Fruit fly (Drosophila melanogaster) whole organism, embryonic: ENCODE measurements around the gene prtp.
A peak's percentile ranks its signal among the peaks of the same experiment; 100 is the strongest.

Experiments used
- Ada2b ChIP-seq: fragments of 200-800 bp; sonication (Bioruptor generic); IDR thresholded peaks from 2 replicates; pipeline ENCODE4 v1.3.6; 2022; ENCODE audit warnings: missing biosample characterization, missing genetic modification characterization
- Aef1 ChIP-seq: fragments of 200-800 bp; sonication (Bioruptor generic); IDR thresholded peaks from 3 replicates; pipeline ENCODE4 v1.3.6; 2022; ENCODE audit warnings: missing biosample characterization, missing genetic modification characterization
- CG10267 ChIP-seq: fragments of 200-800 bp; sonication (Bioruptor generic); optimal IDR thresholded peaks from 2 replicates; lab custom pipeline; 2018; ENCODE audit warnings: missing biosample characterization, mild to moderate bottlenecking, missing genetic modification characterization, moderate library complexity
- CG11398 ChIP-seq: fragments of 200-800 bp; sonication (Bioruptor generic); optimal IDR thresholded peaks from 2 replicates; lab custom pipeline; 2016; ENCODE audit warnings: missing biosample characterization, missing genetic modification characterization
- CG11504 ChIP-seq: fragments of 200-800 bp; sonication (Bioruptor generic); optimal IDR thresholded peaks from 3 replicates; lab custom pipeline; 2019; ENCODE audit warnings: missing biosample characterization, mild to moderate bottlenecking, missing genetic modification characterization, moderate library complexity
- CG1233 ChIP-seq: fragments of 200-800 bp; sonication (Bioruptor generic); optimal IDR thresholded peaks from 4 replicates; lab custom pipeline; 2018; ENCODE audit warnings: missing biosample characterization, mild to moderate bottlenecking, missing genetic modification characterization
- CG12659 ChIP-seq: fragments of 200-800 bp; sonication (Bioruptor generic); optimal IDR thresholded peaks from 3 replicates; lab custom pipeline; 2017; ENCODE audit warnings: mild to moderate bottlenecking, missing biosample characterization, missing genetic modification reagents, missing genetic modification characterization
- CG13287 ChIP-seq: fragments of 200-800 bp; sonication (Bioruptor generic); IDR thresholded peaks from 2 replicates; pipeline ENCODE4 v1.3.6; 2022; ENCODE audit warnings: missing biosample characterization, missing genetic modification characterization; ENCODE audit not compliant: partially characterized antibody
- CG13624 ChIP-seq: fragments of 200-800 bp; sonication (Bioruptor generic); optimal IDR thresholded peaks from 2 replicates; lab custom pipeline; 2016; ENCODE audit warnings: missing biosample characterization, missing genetic modification characterization
- CG15601 ChIP-seq: fragments of 200-800 bp; sonication (Bioruptor generic); optimal IDR thresholded peaks from 3 replicates; lab custom pipeline; 2019; ENCODE audit warnings: missing biosample characterization, mild to moderate bottlenecking, missing genetic modification characterization, moderate library complexity
- CG16815 ChIP-seq: fragments of 200-800 bp; sonication (Bioruptor generic); optimal IDR thresholded peaks from 3 replicates; lab custom pipeline; 2017; ENCODE audit warnings: missing biosample characterization, mild to moderate bottlenecking, missing genetic modification characterization
- CG1792 ChIP-seq: fragments of 200-800 bp; sonication (Bioruptor generic); optimal IDR thresholded peaks from 2 replicates; lab custom pipeline; 2016; ENCODE audit warnings: missing biosample characterization, missing genetic modification characterization
- CG18599 ChIP-seq: fragments of 200-800 bp; sonication (Bioruptor generic); optimal IDR thresholded peaks from 3 replicates; lab custom pipeline; 2017; ENCODE audit warnings: missing biosample characterization, missing genetic modification characterization, mild to moderate bottlenecking, moderate library complexity, missing genetic modification reagents
- CG18764 ChIP-seq: fragments of 200-800 bp; sonication (Bioruptor generic); optimal IDR thresholded peaks from 3 replicates; lab custom pipeline; 2016; ENCODE audit warnings: missing biosample characterization, missing genetic modification characterization
- CG2129 ChIP-seq: fragments of 200-800 bp; sonication (Bioruptor generic); IDR thresholded peaks from 2 replicates; pipeline ENCODE4 v1.3.6; 2022; ENCODE audit warnings: missing biosample characterization, missing genetic modification characterization; ENCODE audit not compliant: partially characterized antibody
- CG4404 ChIP-seq: fragments of 200-800 bp; sonication (Bioruptor generic); IDR thresholded peaks from 2 replicates; pipeline ENCODE4 v1.3.6; 2022; ENCODE audit warnings: missing biosample characterization, missing genetic modification characterization
- CG4424 ChIP-seq: fragments of 200-800 bp; sonication (Bioruptor generic); optimal IDR thresholded peaks from 3 replicates; lab custom pipeline; 2016; ENCODE audit warnings: missing biosample characterization, missing genetic modification characterization
- CG4854 ChIP-seq: fragments of 200-800 bp; sonication (Bioruptor generic); optimal IDR thresholded peaks from 2 replicates; lab custom pipeline; 2016; ENCODE audit warnings: missing biosample characterization, missing genetic modification characterization, inconsistent platforms
- CG6791 ChIP-seq: fragments of 200-800 bp; sonication (Bioruptor generic); IDR thresholded peaks from 3 replicates; pipeline ENCODE4 v1.3.6; 2022; ENCODE audit warnings: missing biosample characterization, missing genetic modification characterization; ENCODE audit not compliant: partially characterized antibody
- CG7928 ChIP-seq: fragments of 200-800 bp; sonication (Bioruptor generic); optimal IDR thresholded peaks from 2 replicates; lab custom pipeline; 2017; ENCODE audit warnings: missing biosample characterization, mild to moderate bottlenecking, missing genetic modification characterization
- CG9797 ChIP-seq: fragments of 200-800 bp; sonication (Bioruptor generic); optimal IDR thresholded peaks from 3 replicates; lab custom pipeline; 2018; ENCODE audit warnings: missing biosample characterization, mild to moderate bottlenecking, missing genetic modification characterization
- CoRest ChIP-seq: fragments of 200-800 bp; sonication (Bioruptor generic); optimal IDR thresholded peaks from 3 replicates; lab custom pipeline; 2018; ENCODE audit warnings: missing biosample characterization, mild to moderate bottlenecking, missing genetic modification characterization, moderate library complexity
- Dref ChIP-seq: fragments of 200-800 bp; sonication (Bioruptor generic); IDR thresholded peaks from 2 replicates; pipeline ENCODE4 v1.3.6; 2022; ENCODE audit warnings: missing biosample characterization, missing genetic modification characterization
- E2f1 ChIP-seq: fragments of 200-800 bp; sonication (Bioruptor generic); IDR thresholded peaks from 2 replicates; pipeline ENCODE4 v1.3.6; 2022; ENCODE audit warnings: missing biosample characterization, missing genetic modification characterization
- HLH54F ChIP-seq: fragments of 200-800 bp; sonication (Bioruptor generic); optimal IDR thresholded peaks from 3 replicates; lab custom pipeline; 2016; ENCODE audit warnings: missing biosample characterization, missing genetic modification characterization
- Max ChIP-seq: fragments of 200-800 bp; sonication (Bioruptor generic); optimal IDR thresholded peaks from 2 replicates; lab custom pipeline; 2016; ENCODE audit warnings: missing biosample characterization, mild to moderate bottlenecking, missing genetic modification characterization
- Mes4 ChIP-seq: fragments of 200-800 bp; sonication (Bioruptor generic); optimal IDR thresholded peaks from 2 replicates; lab custom pipeline; 2016; ENCODE audit warnings: missing biosample characterization, missing genetic modification characterization
- Myb ChIP-seq: fragments of 200-800 bp; sonication (Bioruptor generic); optimal IDR thresholded peaks from 2 replicates; lab custom pipeline; 2016; ENCODE audit warnings: missing biosample characterization, missing genetic modification characterization
- Nf-YC ChIP-seq: fragments of 200-800 bp; optimal IDR thresholded peaks from 3 replicates; lab custom pipeline; 2019; ENCODE audit warnings: missing biosample characterization, mild to moderate bottlenecking, missing genetic modification characterization, moderate library complexity
- Spps ChIP-seq: fragments of 200-800 bp; sonication (Bioruptor generic); optimal IDR thresholded peaks from 2 replicates; lab custom pipeline; 2018; ENCODE audit warnings: missing biosample characterization, mild to moderate bottlenecking, missing genetic modification characterization
- Ssrp ChIP-seq: fragments of 200-800 bp; sonication (Bioruptor generic); optimal IDR thresholded peaks from 2 replicates; lab custom pipeline; 2018; ENCODE audit warnings: missing biosample characterization, mild to moderate bottlenecking, missing genetic modification characterization, moderate library complexity
- TFAM ChIP-seq: fragments of 200-800 bp; sonication (Bioruptor generic); optimal IDR thresholded peaks from 2 replicates; lab custom pipeline; 2017; ENCODE audit warnings: missing biosample characterization, missing genetic modification characterization, inconsistent platforms
- Vsx1 ChIP-seq: fragments of 200-800 bp; sonication (Bioruptor generic); optimal IDR thresholded peaks from 2 replicates; lab custom pipeline; 2017; ENCODE audit warnings: missing biosample characterization, mild to moderate bottlenecking, missing genetic modification characterization, missing genetic modification reagents
- amos ChIP-seq: fragments of 200-800 bp; sonication (Bioruptor generic); IDR thresholded peaks from 2 replicates; pipeline ENCODE4 v1.3.6; 2022; ENCODE audit warnings: missing biosample characterization, missing genetic modification characterization; ENCODE audit not compliant: partially characterized antibody
- ara ChIP-seq: fragments of 200-800 bp; sonication (Bioruptor generic); IDR thresholded peaks from 2 replicates; pipeline ENCODE4 v1.3.6; 2022; ENCODE audit warnings: missing biosample characterization, missing genetic modification characterization
- bigmax ChIP-seq: fragments of 200-800 bp; sonication (Bioruptor generic); optimal IDR thresholded peaks from 2 replicates; lab custom pipeline; 2018; ENCODE audit warnings: missing biosample characterization, mild to moderate bottlenecking, missing genetic modification characterization
- dysf ChIP-seq: fragments of 200-800 bp; sonication (Bioruptor generic); IDR thresholded peaks from 3 replicates; pipeline ENCODE4 v1.3.6; 2022; ENCODE audit warnings: missing biosample characterization, missing genetic modification characterization
- esg ChIP-seq: fragments of 200-800 bp; sonication (Bioruptor generic); conservative IDR thresholded peaks from 2 replicates; pipeline ENCODE4 v1.3.6; 2022; ENCODE audit warnings: missing biosample characterization, missing genetic modification characterization
- eve ChIP-seq, 2 experiments: fragments of >200 bp; optimal IDR thresholded peaks; 2 replicates each; lab custom pipeline; 2017; ENCODE audit warnings: missing biosample characterization in 2 of 2, missing genetic modification characterization in 2 of 2
- eyg ChIP-seq: fragments of 200-800 bp; sonication (Bioruptor generic); optimal IDR thresholded peaks from 3 replicates; lab custom pipeline; 2016; ENCODE audit warnings: missing biosample characterization, missing genetic modification characterization
- gfzf ChIP-seq: fragments of 200-800 bp; sonication (Bioruptor generic); optimal IDR thresholded peaks from 2 replicates; lab custom pipeline; 2016; ENCODE audit warnings: missing biosample characterization, mild to moderate bottlenecking, missing genetic modification characterization, moderate library complexity
- gsb ChIP-seq: fragments of 200-800 bp; sonication (Bioruptor generic); IDR thresholded peaks from 2 replicates; pipeline ENCODE4 v1.3.6; 2022; ENCODE audit warnings: missing biosample characterization, missing genetic modification characterization
- hkb ChIP-seq, 2 experiments: fragments of 200-800 bp in 1 of 2; fragments of >200 bp in 1 of 2; sonication (Bioruptor generic) in 1 of 2; IDR thresholded peaks in 1 of 2; optimal IDR thresholded peaks in 1 of 2; 2 replicates each; pipeline versions ENCODE4 v1.3.6 to Lab custom; 2017 to 2022; ENCODE audit warnings: missing biosample characterization in 1 of 2, missing genetic modification characterization in 1 of 2
- ken ChIP-seq: fragments of 200-800 bp; sonication (Bioruptor generic); IDR thresholded peaks from 3 replicates; pipeline ENCODE4 v1.3.6; 2022; ENCODE audit warnings: missing biosample characterization, missing genetic modification characterization
- klu ChIP-seq: fragments of 200-800 bp; sonication (Bioruptor generic); IDR thresholded peaks from 2 replicates; pipeline ENCODE4 v1.3.6; 2022; ENCODE audit warnings: missing biosample characterization, missing genetic modification characterization
- lmd ChIP-seq: fragments of 200-800 bp; sonication (Bioruptor generic); IDR thresholded peaks from 2 replicates; pipeline ENCODE4 v1.3.6; 2022; ENCODE audit warnings: missing biosample characterization, missing genetic modification characterization
- nerfin-2 ChIP-seq: fragments of 200-800 bp; sonication (Bioruptor generic); IDR thresholded peaks from 2 replicates; pipeline ENCODE4 v1.3.6; 2022; ENCODE audit warnings: missing biosample characterization, missing genetic modification characterization; ENCODE audit not compliant: partially characterized antibody
- sens ChIP-seq: fragments of 200-800 bp; sonication (Bioruptor generic); peaks from one replicate; lab custom pipeline; 2016; ENCODE audit warnings: missing biosample characterization, missing genetic modification characterization
- sim ChIP-seq: fragments of 200-800 bp; sonication (Bioruptor generic); IDR thresholded peaks from 2 replicates; pipeline ENCODE4 v1.3.6; 2022; ENCODE audit warnings: missing biosample characterization, missing genetic modification characterization
- slou ChIP-seq: fragments of 200-800 bp; sonication (Bioruptor generic); optimal IDR thresholded peaks from 3 replicates; lab custom pipeline; 2016; ENCODE audit warnings: missing biosample characterization, missing genetic modification characterization

Gene prtp

DNA sequence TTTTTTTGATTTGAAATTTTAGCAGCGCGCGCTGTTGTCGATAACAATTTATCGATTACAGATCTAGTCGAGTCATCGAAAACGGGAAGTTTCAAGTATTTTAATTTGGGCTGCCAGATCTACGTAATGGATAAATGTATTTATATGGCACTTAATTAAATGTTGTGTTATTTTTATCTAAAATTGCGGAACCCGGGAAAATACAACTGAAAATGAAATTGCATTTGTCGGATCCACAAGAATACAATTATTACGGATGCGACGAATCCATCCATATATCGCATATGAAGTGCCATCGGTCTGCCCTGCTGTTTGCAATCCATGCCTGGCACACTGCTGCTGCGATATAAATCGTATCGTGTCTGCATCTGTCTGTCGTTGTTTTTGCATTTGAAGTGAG, 3.6 kb downstream of the prtp start, which contains the start of gene Tango10 (continued):
- TF ChIP-seq CG10267 (tag; lab: Kevin White, UChicago), result peak; percentile 51
- peak; percentile 61 for TF ChIP-seq lmd (GFP tag; lab: Robert Waterston, UW)
- TF ChIP-seq CG2129 (GFP tag; lab: Robert Waterston, UW), result peak; percentile 59
- peak; percentile 52; the same call in 1 of the 2 replicates for TF ChIP-seq esg (GFP tag; lab: Robert Waterston, UW)
- TF ChIP-seq Ada2b (GFP tag; lab: Robert Waterston, UW), result 0 out of 2 replicates have a peak, but pooled peaks have one; percentile 24
- peak; percentile 57 for TF ChIP-seq CG1792 (GFP tag; lab: Kevin White, UChicago)
- TF ChIP-seq slou (GFP tag; lab: Kevin White, UChicago), result peak; percentile 4
- TF ChIP-seq sens (GFP tag; lab: Kevin White, UChicago), result peak; percentile 87
- TF ChIP-seq CG15601 (tag; lab: Kevin White, UChicago), result peak; percentile 42
- TF ChIP-seq nerfin-2, result peak; percentile 74
- no peak for TF ChIP-seq CG11398 (GFP tag; lab: Kevin White, UChicago)
- TF ChIP-seq Mes4, result peak; percentile 9
- no peak for TF ChIP-seq bigmax
- no peak for TF ChIP-seq CG18599
- TF ChIP-seq CG11504 (tag; lab: Kevin White, UChicago), result no peak
- TF ChIP-seq CG4854 (GFP tag; lab: Kevin White, UChicago), result no peak
- no peak for TF ChIP-seq TFAM (GFP tag; lab: Kevin White, UChicago)
- TF ChIP-seq E2f1 (GFP tag; lab: Robert Waterston, UW), result peak; percentile 56
- TF ChIP-seq CG18764, result peak; percentile 96
- TF ChIP-seq CG16815, result peak; percentile 21
- peak; percentile 27 for TF ChIP-seq Nf-YC (tag; lab: Kevin White, UChicago)
- peak; percentile 88 for TF ChIP-seq CG13287 (GFP tag; lab: Robert Waterston, UW)
- TF ChIP-seq Max (GFP tag; lab: Kevin White, UChicago), result peak; percentile 37
- TF ChIP-seq CG4404 (GFP tag; lab: Robert Waterston, UW), result peak; percentile 66
- peak; percentile 61 for TF ChIP-seq HLH54F (GFP tag; lab: Kevin White, UChicago)
- TF ChIP-seq CG13624 (GFP tag; lab: Kevin White, UChicago), result peak; percentile 39
- peak; percentile 38 for TF ChIP-seq CG9797
- no peak for TF ChIP-seq CG1233 (GFP tag; lab: Kevin White, UChicago)
- TF ChIP-seq Aef1 (GFP tag; lab: Robert Waterston, UW), result peak; percentile 51
- peak; percentile 18; the same call in 1 of the 2 replicates for TF ChIP-seq ara
- peak; percentile 71 for TF ChIP-seq Dref (GFP tag; lab: Robert Waterston, UW)
- 0 out of 2 replicates have a peak, but pooled peaks have one; percentile 21 for TF ChIP-seq gsb (GFP tag; lab: Robert Waterston, UW)
- TF ChIP-seq Myb (GFP tag; lab: Kevin White, UChicago), result peak; percentile 61
- TF ChIP-seq Vsx1, result no peak
- TF ChIP-seq dysf (GFP tag; lab: Robert Waterston, UW), result peak; percentile 50; the same call in 2 of the 3 replicates
- TF ChIP-seq ken, result peak; percentile 66; the same call in 2 of the 3 replicates
- TF ChIP-seq CoRest (tag; lab: Kevin White, UChicago), result peak; percentile 61
- peak; percentile 75 for TF ChIP-seq CG12659 (GFP tag; lab: Kevin White, UChicago)
- TF ChIP-seq Ssrp (tag; lab: Kevin White, UChicago), result peak; percentile 48
- peak; percentile 47 for TF ChIP-seq gfzf (GFP tag; lab: Kevin White, UChicago)
- TF ChIP-seq amos (GFP tag; lab: Robert Waterston, UW), result peak; percentile 83
- peak; percentile 76 for TF ChIP-seq CG7928 (GFP tag; lab: Kevin White, UChicago)
- no peak for TF ChIP-seq klu
- TF ChIP-seq Spps (tag; lab: Kevin White, UChicago), result no peak
- TF ChIP-seq eve (GFP tag; optimal IDR thresholded peaks at IDR 0.05; lab: Kevin White, UChicago), result no peak
- no peak for TF ChIP-seq sim
- TF ChIP-seq hkb (optimal IDR thresholded peaks at IDR 0.05; lab: Kevin White, UChicago), result no peak
- TF ChIP-seq hkb (GFP tag; IDR thresholded peaks at IDR 0.05; lab: Robert Waterston, UW), result no peak
- peak; percentile 70; the same call in 2 of the 3 replicates for TF ChIP-seq CG6791 (GFP tag; lab: Robert Waterston, UW)
- peak; percentile 5 for TF ChIP-seq eyg (GFP tag; lab: Kevin White, UChicago)
- peak; percentile 31 for TF ChIP-seq CG4424
